Worm (Caenorhabditis elegans) whole organism, L4 larva: ENCODE data around the gene uncp-18.

Experiments
- F26F4.8 ChIP-seq: fragments of 200-800 bp; sonication (Bioruptor generic); conservative IDR thresholded peaks from 2 replicates; pipeline ENCODE4 v1.3.6; 2022; ENCODE audit warnings: missing genetic modification characterization, missing compliant biosample characterization
- F37D6.2 ChIP-seq: sonication (generic microtip); optimal IDR thresholded peaks from 2 replicates; lab custom pipeline; 2016; ENCODE audit warnings: mild to moderate bottlenecking, missing genetic modification characterization, missing compliant biosample characterization
- F49E8.2 ChIP-seq: sonication (generic microtip); optimal IDR thresholded peaks from 2 replicates; lab custom pipeline; 2016; ENCODE audit warnings: missing compliant biosample characterization, mild to moderate bottlenecking, missing genetic modification characterization, borderline replicate concordance
- T20F7.1 ChIP-seq: fragments of 200-800 bp; sonication (Bioruptor generic); optimal IDR thresholded peaks from 2 replicates; lab custom pipeline; 2018; ENCODE audit warnings: mild to moderate bottlenecking, missing genetic modification characterization, missing compliant biosample characterization
- Y105C5A.15 ChIP-seq: fragments of 200-800 bp; sonication (Bioruptor generic); IDR thresholded peaks from 2 replicates; pipeline ENCODE4 v1.3.6; 2022; ENCODE audit warnings: missing genetic modification characterization, missing compliant biosample characterization
- Y5F2A.4 ChIP-seq: fragments of 200-800 bp; sonication (Bioruptor generic); optimal IDR thresholded peaks from 2 replicates; lab custom pipeline; 2018; ENCODE audit warnings: mild to moderate bottlenecking, missing genetic modification characterization, missing compliant biosample characterization
- aha-1 ChIP-seq: fragments of 150-350 bp; peaks from one replicate; lab custom pipeline; 2014; ENCODE audit warnings: missing biosample characterization, missing genetic modification characterization
- arid-1 ChIP-seq: fragments of 200-800 bp; sonication (Bioruptor generic); conservative IDR thresholded peaks from 2 replicates; pipeline ENCODE4 v1.3.6; 2022; ENCODE audit warnings: missing genetic modification reagents, missing genetic modification characterization, missing compliant biosample characterization
- ceh-62 ChIP-seq: sonication (generic microtip); optimal IDR thresholded peaks from 2 replicates; lab custom pipeline; 2017; ENCODE audit warnings: missing biosample characterization, missing genetic modification characterization
- ces-1 ChIP-seq: fragments of 150-350 bp; sonication (generic microtip); optimal IDR thresholded peaks from 4 replicates; lab custom pipeline; 2014; ENCODE audit warnings: missing biosample characterization, missing genetic modification reagents, missing genetic modification characterization
- daf-16 ChIP-seq, 3 experiments: sonication (generic microtip); optimal IDR thresholded peaks; 2 replicates each; lab custom pipeline; 2016 to 2017; ENCODE audit warnings: missing genetic modification characterization in 3 of 3, missing genetic modification reagents in 3 of 3, mild to moderate bottlenecking in 2 of 3, missing compliant biosample characterization in 2 of 3, missing biosample characterization in 1 of 3, moderate library complexity in 1 of 3
- dmd-6 ChIP-seq: fragments of 200-800 bp; sonication (Bioruptor generic); IDR thresholded peaks from 2 replicates; pipeline ENCODE4 v1.3.6; 2022; ENCODE audit warnings: missing genetic modification reagents, missing genetic modification characterization, missing compliant biosample characterization
- dmd-9 ChIP-seq: fragments of 200-800 bp; sonication (Bioruptor generic); IDR thresholded peaks from 2 replicates; pipeline ENCODE4 v1.3.6; 2022; ENCODE audit warnings: missing genetic modification reagents, missing genetic modification characterization, missing compliant biosample characterization
- dpl-1 ChIP-seq: fragments of 150-350 bp; optimal IDR thresholded peaks from 2 replicates; lab custom pipeline; 2014; ENCODE audit warnings: missing biosample characterization, missing genetic modification reagents, missing genetic modification characterization
- dve-1 ChIP-seq: sonication (generic microtip); optimal IDR thresholded peaks from 2 replicates; lab custom pipeline; 2017; ENCODE audit warnings: antibody characterized with exemption, mild to moderate bottlenecking, missing genetic modification characterization, missing compliant biosample characterization; ENCODE audit not compliant: insufficient read depth
- gei-8 ChIP-seq: fragments of 200-800 bp; sonication (Bioruptor generic); optimal IDR thresholded peaks from 2 replicates; lab custom pipeline; 2018; ENCODE audit warnings: mild to moderate bottlenecking, missing genetic modification characterization, missing compliant biosample characterization
- hlh-11 ChIP-seq: fragments of 200-800 bp; sonication (Bioruptor generic); optimal IDR thresholded peaks from 2 replicates; lab custom pipeline; 2018; ENCODE audit warnings: mild to moderate bottlenecking, missing genetic modification characterization, missing compliant biosample characterization
- lim-7 ChIP-seq: fragments of 200-800 bp; sonication (Bioruptor generic); IDR thresholded peaks from 2 replicates; pipeline ENCODE4 v1.3.6; 2022; ENCODE audit warnings: missing genetic modification characterization, missing compliant biosample characterization
- lin-1 ChIP-seq: fragments of 200-800 bp; sonication (Bioruptor generic); IDR thresholded peaks from 2 replicates; pipeline ENCODE4 v1.3.6; 2022; ENCODE audit warnings: missing genetic modification reagents, missing genetic modification characterization, missing compliant biosample characterization
- lin-13 ChIP-seq: fragments of 150-350 bp; optimal IDR thresholded peaks from 2 replicates; lab custom pipeline; 2014; ENCODE audit warnings: missing biosample characterization, missing genetic modification reagents, missing genetic modification characterization
- lin-15B ChIP-seq: fragments of 150-350 bp; sonication (generic microtip); optimal IDR thresholded peaks from 3 replicates; lab custom pipeline; 2014; ENCODE audit warnings: missing biosample characterization, missing genetic modification characterization
- lin-29 ChIP-seq: fragments of 200-800 bp; sonication (Bioruptor generic); IDR thresholded peaks from 2 replicates; pipeline ENCODE4 v1.3.6; 2022; ENCODE audit warnings: missing genetic modification reagents, missing genetic modification characterization, missing compliant biosample characterization
- lin-38 ChIP-seq: fragments of 200-800 bp; sonication (Bioruptor generic); IDR thresholded peaks from 2 replicates; pipeline ENCODE4 v1.3.6; 2022; ENCODE audit warnings: missing genetic modification reagents, missing genetic modification characterization, missing compliant biosample characterization
- lsy-2 ChIP-seq, 2 experiments: fragments of 150-350 bp in 1 of 2; sonication (generic microtip) in 1 of 2; optimal IDR thresholded peaks; 2 replicates each; lab custom pipeline; 2014 to 2017; ENCODE audit warnings: missing biosample characterization in 2 of 2, missing genetic modification characterization in 2 of 2
- madf-9 ChIP-seq: fragments of 200-800 bp; sonication (Bioruptor generic); conservative IDR thresholded peaks from 2 replicates; pipeline ENCODE4 v1.3.6; 2022; ENCODE audit warnings: missing genetic modification reagents, missing genetic modification characterization, missing compliant biosample characterization
- mxl-3 ChIP-seq: fragments of 200-800 bp; sonication (Bioruptor generic); optimal IDR thresholded peaks from 2 replicates; lab custom pipeline; 2018; ENCODE audit warnings: mild to moderate bottlenecking, missing genetic modification characterization, missing compliant biosample characterization
- nhr-11 ChIP-seq: fragments of 150-350 bp; optimal IDR thresholded peaks from 2 replicates; lab custom pipeline; 2014; ENCODE audit warnings: missing biosample characterization, missing genetic modification characterization
- nhr-111 ChIP-seq: fragments of 200-800 bp; sonication (Bioruptor generic); optimal IDR thresholded peaks from 2 replicates; lab custom pipeline; 2018; ENCODE audit warnings: mild to moderate bottlenecking, missing genetic modification characterization, missing compliant biosample characterization
- nhr-28 ChIP-seq: fragments of 150-350 bp; optimal IDR thresholded peaks from 2 replicates; lab custom pipeline; 2014; ENCODE audit warnings: missing biosample characterization, missing genetic modification characterization
- nhr-6 ChIP-seq: fragments of 150-350 bp; optimal IDR thresholded peaks from 2 replicates; lab custom pipeline; 2014; ENCODE audit warnings: missing biosample characterization, missing genetic modification characterization
- nhr-77 ChIP-seq: fragments of 150-350 bp; optimal IDR thresholded peaks from 2 replicates; lab custom pipeline; 2014; ENCODE audit warnings: missing biosample characterization, missing genetic modification characterization
- php-3 ChIP-seq: fragments of 200-800 bp; sonication (Bioruptor generic); IDR thresholded peaks from 2 replicates; pipeline ENCODE4 v1.3.6; 2022; ENCODE audit warnings: missing genetic modification reagents, missing genetic modification characterization, missing compliant biosample characterization
- pqm-1 ChIP-seq: sonication (generic microtip); optimal IDR thresholded peaks from 2 replicates; lab custom pipeline; 2017; ENCODE audit warnings: missing biosample characterization, missing genetic modification characterization
- skn-1 ChIP-seq: fragments of 150-350 bp; optimal IDR thresholded peaks from 2 replicates; lab custom pipeline; 2014; ENCODE audit warnings: missing biosample characterization, missing genetic modification characterization
- unc-130 ChIP-seq: sonication (generic microtip); optimal IDR thresholded peaks from 2 replicates; lab custom pipeline; 2016; ENCODE audit warnings: missing genetic modification reagents, missing genetic modification characterization, missing compliant biosample characterization
- unc-62 ChIP-seq, 3 experiments: fragments of 150-350 bp in 1 of 3; sonication (generic microtip); optimal IDR thresholded peaks in 2 of 3; peaks in 1 of 3; 1 replicate in 1 of 3; 2 replicates in 2 of 3; lab custom pipeline; 2014 to 2017; ENCODE audit warnings: missing biosample characterization in 3 of 3, missing genetic modification characterization in 3 of 3, missing genetic modification reagents in 3 of 3, missing genotype in 1 of 3
- zfp-2 ChIP-seq: sonication (generic microtip); optimal IDR thresholded peaks from 2 replicates; lab custom pipeline; 2016; ENCODE audit warnings: mild to moderate bottlenecking, missing genetic modification characterization, missing compliant biosample characterization
- zfp-3 ChIP-seq: fragments of 200-800 bp; sonication (Bioruptor generic); conservative IDR thresholded peaks from 2 replicates; pipeline ENCODE4 v1.3.6; 2022; ENCODE audit warnings: missing genetic modification reagents, missing genetic modification characterization, missing compliant biosample characterization

The uncp-18 gene

ce11 chrIV:378838-379237 lies 11.5 kb upstream of the uncp-18 start:
- peak; percentile 36 for TF ChIP-seq mxl-3
- TF ChIP-seq ceh-62 = no peak
- TF ChIP-seq nhr-11 (tag; lab: Kevin White, UChicago) = peak; percentile 38
- TF ChIP-seq lin-13 (GFP tag; lab: Kevin White, UChicago) = no peak
- TF ChIP-seq madf-9 (GFP tag; lab: Robert Waterston, UW) = no peak
- TF ChIP-seq lin-1 (GFP tag; lab: Robert Waterston, UW) = no peak
- TF ChIP-seq ces-1 (GFP tag; lab: Kevin White, UChicago) = no peak
- no peak for TF ChIP-seq arid-1 (GFP tag; lab: Robert Waterston, UW)
- TF ChIP-seq skn-1 = no peak
- TF ChIP-seq Y105C5A.15 (GFP tag; lab: Robert Waterston, UW) = no peak
- no peak for TF ChIP-seq Y5F2A.4 (GFP tag; lab: Kevin White, UChicago)
- no peak for TF ChIP-seq dpl-1 (GFP tag; lab: Kevin White, UChicago)
- TF ChIP-seq zfp-2 (tag; lab: Kevin White, UChicago) = no peak

- no peak for TF ChIP-seq zfp-2 (tag; lab: Kevin White, UChicago)
- TF ChIP-seq lin-38 (GFP tag; lab: Robert Waterston, UW) = peak; percentile 30; the same call in 1 of the 2 replicates
- no peak for TF ChIP-seq lin-29 (GFP tag; lab: Robert Waterston, UW)
- TF ChIP-seq unc-62 (GFP tag; optimal IDR thresholded peaks at IDR 0.05 in 1 of 2; lab: Kevin White, UChicago) = peak in 1 of 2 experiments; percentile 67
- TF ChIP-seq unc-62 (tag; optimal IDR thresholded peaks at IDR 0.05; lab: Kevin White, UChicago) = no peak
- TF ChIP-seq aha-1 (tag; lab: Kevin White, UChicago) = peak; percentile 56
- no peak for TF ChIP-seq gei-8
- TF ChIP-seq lin-15B (tag; lab: Kevin White, UChicago) = no peak
- TF ChIP-seq F49E8.2 (tag; lab: Kevin White, UChicago) = peak; percentile 21
- no peak for TF ChIP-seq F37D6.2 (tag; lab: Kevin White, UChicago)
- no peak for TF ChIP-seq F26F4.8
- no peak for TF ChIP-seq dmd-9 (GFP tag; lab: Robert Waterston, UW)
- TF ChIP-seq arid-1 (GFP tag; lab: Robert Waterston, UW) = no peak
- TF ChIP-seq daf-16 (GFP tag; optimal IDR thresholded peaks at IDR 0.05; lab: Kevin White, UChicago) = no peak
- peak; percentile 4 for TF ChIP-seq daf-16 (tag; optimal IDR thresholded peaks at IDR 0.05; lab: Kevin White, UChicago)
- no peak for TF ChIP-seq nhr-6 (tag; lab: Kevin White, UChicago)
- TF ChIP-seq unc-130 = peak; percentile 27
- TF ChIP-seq, all 104 proteins: peak for 6
These were observed 10.8 kb upstream of the uncp-18 start for ce11 chrIV:379605-380004.

- no peak for TF ChIP-seq nhr-111 (GFP tag; lab: Kevin White, UChicago)
- peak; percentile 46; the same call in 1 of the 2 replicates for TF ChIP-seq dmd-6 (GFP tag; lab: Robert Waterston, UW)
- TF ChIP-seq pqm-1 (tag; lab: Kevin White, UChicago) = peak; percentile 63
- TF ChIP-seq dve-1 (tag; lab: Kevin White, UChicago) = peak; percentile 47
- TF ChIP-seq T20F7.1 (GFP tag; lab: Kevin White, UChicago) = peak; percentile 29
- TF ChIP-seq hlh-11 (tag; lab: Kevin White, UChicago) = peak; percentile 36
- TF ChIP-seq php-3 (GFP tag; lab: Robert Waterston, UW) = peak; percentile 66; the same call in 1 of the 2 replicates
- no peak for TF ChIP-seq F37D6.2 (tag; lab: Kevin White, UChicago)
- TF ChIP-seq zfp-3 (GFP tag; lab: Robert Waterston, UW) = no peak
- peak; percentile 68 for TF ChIP-seq nhr-77 (tag; lab: Kevin White, UChicago)
- no peak for TF ChIP-seq daf-16 (GFP tag; optimal IDR thresholded peaks at IDR 0.05; lab: Kevin White, UChicago)
- peak; percentile 88 for TF ChIP-seq daf-16 (tag; optimal IDR thresholded peaks at IDR 0.05; lab: Kevin White, UChicago)
- peak; percentile 83 for TF ChIP-seq nhr-28 (tag; lab: Kevin White, UChicago)
- TF ChIP-seq lsy-2 (tag; optimal IDR thresholded peaks at IDR 0.05; lab: Kevin White, UChicago) = peak in 1 of 2 experiments; percentile 2
- TF ChIP-seq lim-7 (GFP tag; lab: Robert Waterston, UW) = no peak
These were observed 7.1 kb upstream of the uncp-18 start, which contains the start of gene spl-1 for ce11 chrIV:383135-383731. TSS of gene spl-1 (minus strand) at chrIV:383185.
